Fruit fly (Drosophila melanogaster): ENCODE results near the gene CLIP-190.
A peak's percentile ranks its signal among the peaks of the same experiment; 100 is the strongest.

CLIP-190 gene

dm6 chr2L:17429788-17430587 lies 45.5 kb downstream of the CLIP-190 start (continued):
- TF ChIP-seq trem (tag; optimal IDR thresholded peaks at IDR 0.05), result peak; percentile 94
- peak; percentile 16 for TF ChIP-seq trh (GFP tag; optimal IDR thresholded peaks at IDR 0.05)
- TF ChIP-seq Hr39 (optimal IDR thresholded peaks at IDR 0.05), result no peak
- no peak for TF ChIP-seq gfzf (GFP tag; optimal IDR thresholded peaks at IDR 0.05)
- peak; percentile 85 for TF ChIP-seq CG12071 (GFP tag; optimal IDR thresholded peaks at IDR 0.05)
- TF ChIP-seq zen (tag; optimal IDR thresholded peaks at IDR 0.05), result peak; percentile 93
- peak; percentile 73 for TF ChIP-seq twi (tag; optimal IDR thresholded peaks at IDR 0.05)
- TF ChIP-seq CG14441 (GFP tag; IDR thresholded peaks at IDR 0.05), result peak; percentile 91
- peak; percentile 99 for TF ChIP-seq fd96Cb (tag; optimal IDR thresholded peaks at IDR 0.05)
- TF ChIP-seq CTCF (GFP tag; optimal IDR thresholded peaks at IDR 0.05), result peak; percentile 72
- TF ChIP-seq Ravus (GFP tag; IDR thresholded peaks at IDR 0.05), result peak; percentile 86
- TF ChIP-seq yki (optimal IDR thresholded peaks at IDR 0.05), result no peak
- 0 out of 3 replicates have a peak, but pooled peaks have one; percentile 36 for TF ChIP-seq z (GFP tag; IDR thresholded peaks at IDR 0.05)
- TF ChIP-seq CG42726 (GFP tag; IDR thresholded peaks at IDR 0.05; ENCODE audit: partially characterized antibody), result no peak
- peak; percentile 12; the same call in 1 of the 2 replicates for TF ChIP-seq CG13287 (GFP tag; IDR thresholded peaks at IDR 0.05; ENCODE audit: partially characterized antibody)
- no peak for TF ChIP-seq CG15479 (GFP tag; optimal IDR thresholded peaks at IDR 0.05)
- TF ChIP-seq CG13624 (GFP tag; optimal IDR thresholded peaks at IDR 0.05), result no peak
- no peak for TF ChIP-seq inv (GFP tag; IDR thresholded peaks at IDR 0.05; ENCODE audit: partially characterized antibody)
- TF ChIP-seq CG3407 (GFP tag; optimal IDR thresholded peaks at IDR 0.05), result peak; percentile 92
- no peak for TF ChIP-seq fd102C (GFP tag; optimal IDR thresholded peaks at IDR 0.05)
- peak; percentile 86 for TF ChIP-seq psq (GFP tag; optimal IDR thresholded peaks at IDR 0.05)
- peak; percentile 96 for TF ChIP-seq grau (tag; optimal IDR thresholded peaks at IDR 0.05)
- TF ChIP-seq CG15514 (GFP tag; optimal IDR thresholded peaks at IDR 0.05), result peak; percentile 84
- TF ChIP-seq sim (GFP tag; IDR thresholded peaks at IDR 0.05), result no peak
- TF ChIP-seq CG14014 (GFP tag; IDR thresholded peaks at IDR 0.05), result peak; percentile 94
- TF ChIP-seq CG9876 (GFP tag; optimal IDR thresholded peaks at IDR 0.05), result no peak
- peak; percentile 88 for TF ChIP-seq Hand (GFP tag; optimal IDR thresholded peaks at IDR 0.05)
- peak; percentile 59; the same call in 1 of the 2 replicates for TF ChIP-seq CG10959 (GFP tag; IDR thresholded peaks at IDR 0.05)
- peak; percentile 78 for TF ChIP-seq TFAM (GFP tag; optimal IDR thresholded peaks at IDR 0.05)
- peak; percentile 97 for TF ChIP-seq Fer1 (GFP tag; optimal IDR thresholded peaks at IDR 0.05)
- no peak for TF ChIP-seq fru (optimal IDR thresholded peaks at IDR 0.05)
- TF ChIP-seq CG11696 (GFP tag; IDR thresholded peaks at IDR 0.05), result peak; percentile 74
- TF ChIP-seq nmo (GFP tag; optimal IDR thresholded peaks at IDR 0.05), result peak; percentile 84
- TF ChIP-seq CG7745 (tag; optimal IDR thresholded peaks at IDR 0.05), result no peak
- peak; percentile 25 for TF ChIP-seq maf-S (GFP tag; optimal IDR thresholded peaks at IDR 0.05)
- TF ChIP-seq CG4617 (GFP tag; optimal IDR thresholded peaks at IDR 0.05; ENCODE audit: borderline replicate concordance), result peak; percentile 53
- peak; percentile 7 for TF ChIP-seq ab (GFP tag; optimal IDR thresholded peaks at IDR 0.05)
- peak; percentile 67 for TF ChIP-seq Usf (GFP tag; optimal IDR thresholded peaks at IDR 0.05)
- TF ChIP-seq pzg (GFP tag; optimal IDR thresholded peaks at IDR 0.05), result no peak
- TF ChIP-seq cg (GFP tag; optimal IDR thresholded peaks at IDR 0.05), result no peak
- peak; percentile 4 for TF ChIP-seq mirr (GFP tag; optimal IDR thresholded peaks at IDR 0.05)
- peak; percentile 78 for TF ChIP-seq CG2120 (GFP tag; optimal IDR thresholded peaks at IDR 0.05)
- TF ChIP-seq CG12659 (GFP tag; optimal IDR thresholded peaks at IDR 0.05), result peak; percentile 93
- peak; percentile 97 for TF ChIP-seq CG6689 (GFP tag; IDR thresholded peaks at IDR 0.05)
- peak; percentile 97 for TF ChIP-seq Blimp-1 (GFP tag; optimal IDR thresholded peaks at IDR 0.05)
- TF ChIP-seq br (optimal IDR thresholded peaks at IDR 0.05), result no peak
- peak; percentile 81 for TF ChIP-seq D19A (tag; optimal IDR thresholded peaks at IDR 0.05)
- peak; percentile 96 for TF ChIP-seq stc (GFP tag; IDR thresholded peaks at IDR 0.05)
- peak; percentile 99 for TF ChIP-seq CG2678 (tag; optimal IDR thresholded peaks at IDR 0.05)
- TF ChIP-seq Jarid2 (GFP tag; optimal IDR thresholded peaks at IDR 0.05), result peak; percentile 85
